Worm (Caenorhabditis elegans): ENCODE results near the gene R05A10.3.

The R05A10.3 gene

ce11 chrIV:14224912-14225311 is 48.6 kb upstream of the R05A10.3 start (continued):
- no peak for TF ChIP-seq tbx-7 (tag; optimal IDR thresholded peaks at IDR 0.05)
- no peak for TF ChIP-seq K02D7.2 (tag; optimal IDR thresholded peaks at IDR 0.05)
- 0 out of 2 replicates have a peak, but pooled peaks have one; percentile 21 for TF ChIP-seq ceh-45 (GFP tag; IDR thresholded peaks at IDR 0.05)
- no peak for TF ChIP-seq ceh-24 (tag; optimal IDR thresholded peaks at IDR 0.05)
- TF ChIP-seq tbx-2 (tag; optimal IDR thresholded peaks at IDR 0.05), result peak; percentile 23
- TF ChIP-seq odd-2 (tag; optimal IDR thresholded peaks at IDR 0.05), result no peak
- no peak for TF ChIP-seq unc-42 (tag; optimal IDR thresholded peaks at IDR 0.05)
- TF ChIP-seq C08G9.2 (tag; optimal IDR thresholded peaks at IDR 0.05), result no peak

DNA sequence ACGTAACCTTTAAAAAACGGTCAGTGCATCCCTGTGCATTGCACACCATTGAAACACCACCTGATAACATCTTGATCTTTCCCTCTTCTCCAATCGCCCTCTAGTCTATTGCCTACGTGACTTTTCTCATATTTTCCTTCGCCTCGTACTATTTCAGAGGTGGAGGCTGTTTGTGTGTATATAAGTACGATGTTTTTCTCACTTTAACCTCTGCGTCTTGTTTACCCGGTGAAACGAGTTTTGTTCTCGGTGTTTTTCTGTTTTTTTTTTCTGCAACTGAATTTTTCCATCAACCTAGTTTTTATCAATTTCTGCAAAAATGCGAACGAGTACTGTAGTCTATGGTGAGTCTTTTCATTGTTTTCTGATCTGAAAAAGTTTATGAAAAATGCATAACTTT is 43.4 kb upstream of the R05A10.3 start, which contains the start of gene sqrd-1:
TSS of gene sqrd-1 (plus strand) at position 158 of the 400 bp plus-strand sequence.
- TF ChIP-seq ceh-19 (GFP tag; optimal IDR thresholded peaks at IDR 0.05) (no peak), elt-2 (tag; optimal IDR thresholded peaks at IDR 0.05) (peak; percentile 34)

DNA sequence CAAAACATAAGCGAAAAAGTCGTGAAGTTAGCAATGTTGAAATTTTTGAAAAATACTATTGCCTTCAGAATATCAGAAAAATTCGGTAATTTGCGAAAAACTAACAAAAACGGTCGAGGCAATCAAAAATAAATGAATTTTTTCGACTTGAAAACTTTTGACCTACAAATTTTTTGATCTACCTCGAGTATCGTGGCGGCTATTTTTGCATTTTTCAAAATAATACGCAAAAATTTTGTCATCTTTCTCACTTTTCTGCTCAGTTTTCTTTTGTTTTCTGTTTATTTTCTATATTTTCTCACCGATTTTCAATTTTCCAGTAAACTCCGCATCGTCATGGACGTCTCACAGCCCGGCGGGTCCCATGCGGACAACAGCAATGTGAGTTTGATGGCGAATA is 39.5 kb upstream of the R05A10.3 start:
- TF ChIP-seq unc-55 (GFP tag; optimal IDR thresholded peaks at IDR 0.05) (no peak), pha-4 (tag; optimal IDR thresholded peaks at IDR 0.05) (no peak), ref-2 (tag; optimal IDR thresholded peaks at IDR 0.05) (no peak), ceh-34 (tag; optimal IDR thresholded peaks at IDR 0.05) (no peak), unc-86 (tag; optimal IDR thresholded peaks at IDR 0.05) (no peak), ceh-22 (tag; optimal IDR thresholded peaks at IDR 0.05) (no peak), elt-2 (tag; optimal IDR thresholded peaks at IDR 0.05) (no peak), unc-3 (GFP tag; conservative IDR thresholded peaks at IDR 0.05) (no peak), unc-3 (tag; optimal IDR thresholded peaks at IDR 0.05) (no peak), pqm-1 (tag; optimal IDR thresholded peaks at IDR 0.05) (no peak), nhr-232 (tag; optimal IDR thresholded peaks at IDR 0.05) (no peak), ceh-30 (tag; optimal IDR thresholded peaks at IDR 0.05) (no peak), nhr-11 (tag; optimal IDR thresholded peaks at IDR 0.05) (no peak), che-1 (tag; optimal IDR thresholded peaks at IDR 0.05) (no peak), hlh-15 (tag; optimal IDR thresholded peaks at IDR 0.05) (no peak), sox-2 (GFP tag; IDR thresholded peaks at IDR 0.05) (no peak), ceh-24 (tag; optimal IDR thresholded peaks at IDR 0.05) (no peak), ceh-19 (GFP tag; optimal IDR thresholded peaks at IDR 0.05) (no peak), gmeb-2 (tag; optimal IDR thresholded peaks at IDR 0.05) (no peak), ahr-1 (tag; optimal IDR thresholded peaks at IDR 0.05) (no peak), ttx-3 (tag; optimal IDR thresholded peaks at IDR 0.05) (no peak)

DNA sequence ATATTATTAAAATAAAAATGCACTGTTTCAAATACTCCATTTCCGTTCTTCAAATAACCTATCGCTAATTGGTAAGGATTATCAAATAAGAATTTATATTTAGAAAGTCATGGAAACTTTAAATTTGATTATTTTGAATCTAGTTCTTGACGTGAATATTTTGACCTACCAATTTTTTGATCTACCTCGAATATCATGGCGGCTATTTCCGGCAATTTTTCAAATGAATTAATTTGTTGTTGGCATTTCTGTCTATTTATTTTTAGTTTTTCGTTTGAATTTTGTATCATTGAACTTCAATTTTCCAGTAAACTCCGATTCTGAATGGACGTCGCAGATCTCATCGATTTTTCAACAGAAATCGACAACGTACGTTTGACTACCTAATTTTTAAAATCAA is 26.9 kb upstream of the R05A10.3 start, which contains the start of gene F02H6.3:
TSS of gene F02H6.3 (plus strand) at position 266 of the 400 bp plus-strand sequence.
- TF ChIP-seq hlh-13 (GFP tag; optimal IDR thresholded peaks at IDR 0.05) (no peak), pax-1 (tag; optimal IDR thresholded peaks at IDR 0.05) (no peak), tbx-2 (tag; optimal IDR thresholded peaks at IDR 0.05) (no peak), C38D4.7 (GFP tag; optimal IDR thresholded peaks at IDR 0.05) (no peak), rnt-1 (tag; optimal IDR thresholded peaks at IDR 0.05) (no peak), ceh-6 (GFP tag; optimal IDR thresholded peaks at IDR 0.05) (no peak), tbx-7 (tag; optimal IDR thresholded peaks at IDR 0.05) (no peak), sox-2 (GFP tag; IDR thresholded peaks at IDR 0.05) (no peak), elt-2 (tag; optimal IDR thresholded peaks at IDR 0.05) (no peak)

ce11 chrIV:14196176-14196575 is 19.9 kb upstream of the R05A10.3 start, which contains the start of gene F02H6.2:
TSS of gene F02H6.2 (plus strand) at chrIV:14196476.
- TF ChIP-seq fkh-6 (tag; optimal IDR thresholded peaks at IDR 0.05), result no peak
- TF ChIP-seq ceh-2 (tag; optimal IDR thresholded peaks at IDR 0.05), result no peak
- no peak for TF ChIP-seq unc-86 (tag; optimal IDR thresholded peaks at IDR 0.05)
- no peak for TF ChIP-seq elt-4 (tag; optimal IDR thresholded peaks at IDR 0.05)
- TF ChIP-seq mec-3 (tag; optimal IDR thresholded peaks at IDR 0.05; ENCODE audit: borderline replicate concordance), result no peak
- no peak for TF ChIP-seq fkh-10 (GFP tag; optimal IDR thresholded peaks at IDR 0.05)

All from whole organism, late embryonic.